Fruit fly (Drosophila melanogaster) whole organism, embryonic: ENCODE measurements around the gene Pgant8.

Experiments used
- Ada2b ChIP-seq: fragments of 200-800 bp; sonication (Bioruptor generic); IDR thresholded peaks from 2 replicates; pipeline ENCODE4 v1.3.6; 2022; ENCODE audit warnings: missing biosample characterization, missing genetic modification characterization
- Adf1 ChIP-seq: fragments of 200-800 bp; sonication (Bioruptor generic); IDR thresholded peaks from 2 replicates; pipeline ENCODE4 v1.3.6; 2022; ENCODE audit warnings: missing biosample characterization, missing genetic modification characterization
- Antp ChIP-seq: fragments of 200-800 bp; sonication (Bioruptor generic); optimal IDR thresholded peaks from 3 replicates; lab custom pipeline; 2016; ENCODE audit warnings: missing biosample characterization, missing genetic modification characterization
- Atf-2 ChIP-seq: fragments of 200-800 bp; sonication (Bioruptor generic); optimal IDR thresholded peaks from 2 replicates; lab custom pipeline; 2016; ENCODE audit warnings: missing biosample characterization, missing genetic modification characterization
- Atf6 ChIP-seq: fragments of 200-800 bp; sonication (Bioruptor generic); IDR thresholded peaks from 2 replicates; pipeline ENCODE4 v1.3.6; 2022; ENCODE audit warnings: missing biosample characterization, missing genetic modification characterization
- CG1024 ChIP-seq: fragments of 200-800 bp; sonication (Bioruptor generic); IDR thresholded peaks from 2 replicates; pipeline ENCODE4 v1.3.6; 2022; ENCODE audit warnings: missing biosample characterization, missing genetic modification characterization
- CG10431 ChIP-seq: fragments of 200-800 bp; sonication (Bioruptor generic); optimal IDR thresholded peaks from 3 replicates; lab custom pipeline; 2018; ENCODE audit warnings: missing biosample characterization, mild to moderate bottlenecking, missing genetic modification characterization
- CG11093 ChIP-seq: fragments of 200-800 bp; sonication (Bioruptor generic); IDR thresholded peaks from 3 replicates; pipeline ENCODE4 v1.3.6; 2022; ENCODE audit warnings: missing biosample characterization, missing genetic modification characterization
- CG1233 ChIP-seq: fragments of 200-800 bp; sonication (Bioruptor generic); optimal IDR thresholded peaks from 4 replicates; lab custom pipeline; 2018; ENCODE audit warnings: missing biosample characterization, mild to moderate bottlenecking, missing genetic modification characterization
- CG14710 ChIP-seq: fragments of 200-800 bp; sonication (Bioruptor generic); optimal IDR thresholded peaks from 3 replicates; lab custom pipeline; 2019; ENCODE audit warnings: missing biosample characterization, mild to moderate bottlenecking, missing genetic modification characterization, moderate library complexity
- CG15696 ChIP-seq: fragments of 200-800 bp; sonication (Bioruptor generic); optimal IDR thresholded peaks from 2 replicates; lab custom pipeline; 2019; ENCODE audit warnings: missing biosample characterization, mild to moderate bottlenecking, missing genetic modification characterization, moderate library complexity
- CG1603 ChIP-seq: fragments of 200-800 bp; sonication (Bioruptor generic); optimal IDR thresholded peaks from 2 replicates; lab custom pipeline; 2019; ENCODE audit warnings: missing biosample characterization, mild to moderate bottlenecking, missing genetic modification characterization, moderate library complexity
- CG17359 ChIP-seq: fragments of 200-800 bp; sonication (Bioruptor generic); optimal IDR thresholded peaks from 3 replicates; lab custom pipeline; 2018; ENCODE audit warnings: missing biosample characterization, mild to moderate bottlenecking, missing genetic modification characterization, moderate library complexity
- CG18262 ChIP-seq: fragments of 200-800 bp; optimal IDR thresholded peaks from 3 replicates; lab custom pipeline; 2019; ENCODE audit warnings: missing biosample characterization, mild to moderate bottlenecking, missing genetic modification characterization, moderate library complexity
- CG2678 ChIP-seq: fragments of 200-800 bp; sonication (Bioruptor generic); optimal IDR thresholded peaks from 3 replicates; lab custom pipeline; 2019; ENCODE audit warnings: missing biosample characterization, mild to moderate bottlenecking, missing genetic modification characterization, moderate library complexity
- CG2889 ChIP-seq: fragments of 200-800 bp; sonication (Bioruptor generic); IDR thresholded peaks from 3 replicates; pipeline ENCODE4 v1.3.6; 2022; ENCODE audit warnings: missing biosample characterization, missing genetic modification characterization
- CG34376 ChIP-seq: fragments of 200-800 bp; sonication (Bioruptor generic); optimal IDR thresholded peaks from 2 replicates; lab custom pipeline; 2018; ENCODE audit warnings: missing biosample characterization, mild to moderate bottlenecking, missing genetic modification characterization
- CG3838 ChIP-seq: fragments of 200-800 bp; sonication (Bioruptor generic); optimal IDR thresholded peaks from 3 replicates; lab custom pipeline; 2016; ENCODE audit warnings: missing biosample characterization, missing genetic modification characterization
- CG6175 ChIP-seq: fragments of 200-800 bp; sonication (Bioruptor generic); IDR thresholded peaks from 3 replicates; pipeline ENCODE4 v1.3.6; 2022; ENCODE audit warnings: missing biosample characterization, missing genetic modification characterization
- CG6813 ChIP-seq: fragments of 200-800 bp; sonication (Bioruptor generic); optimal IDR thresholded peaks from 2 replicates; lab custom pipeline; 2017; ENCODE audit warnings: missing biosample characterization, missing genetic modification characterization, mild to moderate bottlenecking, moderate library complexity, missing genetic modification reagents
- CG7963 ChIP-seq: fragments of 200-800 bp; sonication (Bioruptor generic); IDR thresholded peaks from 3 replicates; pipeline ENCODE4 v1.3.6; 2022; ENCODE audit warnings: missing biosample characterization, missing genetic modification characterization; ENCODE audit not compliant: partially characterized antibody
- CG8281 ChIP-seq: fragments of 200-800 bp; sonication (Bioruptor generic); optimal IDR thresholded peaks from 2 replicates; lab custom pipeline; 2018; ENCODE audit warnings: missing biosample characterization, mild to moderate bottlenecking, missing genetic modification characterization, moderate library complexity
- CG9932 ChIP-seq: fragments of 200-800 bp; sonication (Bioruptor generic); IDR thresholded peaks from 2 replicates; pipeline ENCODE4 v1.3.6; 2022; ENCODE audit warnings: missing biosample characterization, missing genetic modification characterization
- CTCF ChIP-seq: fragments of 200-800 bp; sonication (Bioruptor generic); optimal IDR thresholded peaks from 2 replicates; lab custom pipeline; 2017; ENCODE audit warnings: missing biosample characterization, mild to moderate bottlenecking, missing genetic modification characterization, moderate library complexity
- ERR ChIP-seq: fragments of 200-800 bp; sonication (Bioruptor generic); optimal IDR thresholded peaks from 2 replicates; lab custom pipeline; 2016; ENCODE audit warnings: missing biosample characterization, missing genetic modification characterization
- HLHmδ ChIP-seq: fragments of 200-800 bp; sonication (Bioruptor generic); optimal IDR thresholded peaks from 2 replicates; lab custom pipeline; 2018; ENCODE audit warnings: missing biosample characterization, mild to moderate bottlenecking, missing genetic modification characterization, moderate library complexity
- Hey ChIP-seq: fragments of 200-800 bp; sonication (Bioruptor generic); optimal IDR thresholded peaks from 3 replicates; lab custom pipeline; 2018; ENCODE audit warnings: missing biosample characterization, mild to moderate bottlenecking, missing genetic modification characterization
- Hr39 ChIP-seq: fragments of >200 bp; optimal IDR thresholded peaks from 2 replicates; lab custom pipeline; 2017
- Kr ChIP-seq: fragments of 200-800 bp; sonication (Bioruptor generic); optimal IDR thresholded peaks from 2 replicates; lab custom pipeline; 2017; ENCODE audit warnings: missing biosample characterization, mild to moderate bottlenecking, missing genetic modification characterization
- Med ChIP-seq: fragments of 200-800 bp; sonication (Bioruptor generic); peaks from one replicate; lab custom pipeline; 2016; ENCODE audit warnings: missing biosample characterization, missing genetic modification characterization, mild to moderate bottlenecking, inconsistent platforms, moderate library complexity
- Mrtf ChIP-seq: fragments of 200-800 bp; sonication (Bioruptor generic); IDR thresholded peaks from 3 replicates; pipeline ENCODE4 v1.3.6; 2022; ENCODE audit warnings: missing biosample characterization, missing genetic modification characterization
- Oli ChIP-seq: fragments of 200-800 bp; sonication (Bioruptor generic); optimal IDR thresholded peaks from 2 replicates; lab custom pipeline; 2018; ENCODE audit warnings: missing biosample characterization, mild to moderate bottlenecking, missing genetic modification characterization, moderate library complexity
- ac ChIP-seq: fragments of 200-800 bp; sonication (Bioruptor generic); optimal IDR thresholded peaks from 3 replicates; lab custom pipeline; 2017; ENCODE audit warnings: missing biosample characterization, mild to moderate bottlenecking, missing genetic modification characterization
- amos ChIP-seq: fragments of 200-800 bp; sonication (Bioruptor generic); IDR thresholded peaks from 2 replicates; pipeline ENCODE4 v1.3.6; 2022; ENCODE audit warnings: missing biosample characterization, missing genetic modification characterization; ENCODE audit not compliant: partially characterized antibody
- bsh ChIP-seq, 2 experiments: fragments of 200-800 bp; sonication (Bioruptor generic); optimal IDR thresholded peaks; 2 replicates each; lab custom pipeline; 2017 to 2018; ENCODE audit warnings: mild to moderate bottlenecking in 2 of 2, missing biosample characterization in 2 of 2, missing genetic modification characterization in 2 of 2, moderate library complexity in 1 of 2
- dan ChIP-seq: fragments of 200-800 bp; sonication (Bioruptor generic); IDR thresholded peaks from 2 replicates; pipeline ENCODE4 v1.3.6; 2022; ENCODE audit warnings: missing biosample characterization, missing genetic modification characterization
- disco-r ChIP-seq: fragments of 200-800 bp; sonication (Bioruptor generic); optimal IDR thresholded peaks from 2 replicates; lab custom pipeline; 2016; ENCODE audit warnings: missing biosample characterization, missing genetic modification characterization
- dysf ChIP-seq: fragments of 200-800 bp; sonication (Bioruptor generic); IDR thresholded peaks from 3 replicates; pipeline ENCODE4 v1.3.6; 2022; ENCODE audit warnings: missing biosample characterization, missing genetic modification characterization
- ems ChIP-seq: fragments of 200-800 bp; sonication (Bioruptor generic); optimal IDR thresholded peaks from 3 replicates; lab custom pipeline; 2016; ENCODE audit warnings: missing biosample characterization, missing genetic modification characterization
- eve ChIP-seq, 2 experiments: fragments of >200 bp; optimal IDR thresholded peaks; 2 replicates each; lab custom pipeline; 2017; ENCODE audit warnings: missing biosample characterization in 2 of 2, missing genetic modification characterization in 2 of 2
- hbn ChIP-seq: fragments of 200-800 bp; sonication (Bioruptor generic); IDR thresholded peaks from 2 replicates; pipeline ENCODE4 v1.3.6; 2022; ENCODE audit warnings: missing biosample characterization, missing genetic modification characterization; ENCODE audit not compliant: partially characterized antibody
- hkb ChIP-seq, 2 experiments: fragments of 200-800 bp in 1 of 2; fragments of >200 bp in 1 of 2; sonication (Bioruptor generic) in 1 of 2; IDR thresholded peaks in 1 of 2; optimal IDR thresholded peaks in 1 of 2; 2 replicates each; pipeline versions ENCODE4 v1.3.6 to Lab custom; 2017 to 2022; ENCODE audit warnings: missing biosample characterization in 1 of 2, missing genetic modification characterization in 1 of 2
- lab ChIP-seq: fragments of 200-800 bp; sonication (Bioruptor generic); optimal IDR thresholded peaks from 3 replicates; lab custom pipeline; 2017; ENCODE audit warnings: missing biosample characterization, missing genetic modification characterization, mild to moderate bottlenecking, moderate library complexity, missing genetic modification reagents
- pita ChIP-seq: fragments of 200-800 bp; sonication (Bioruptor generic); optimal IDR thresholded peaks from 2 replicates; lab custom pipeline; 2017; ENCODE audit warnings: missing biosample characterization, mild to moderate bottlenecking, missing genetic modification characterization
- scrt ChIP-seq: fragments of 200-800 bp; sonication (Bioruptor generic); optimal IDR thresholded peaks from 2 replicates; lab custom pipeline; 2018; ENCODE audit warnings: missing biosample characterization, mild to moderate bottlenecking, missing genetic modification characterization, moderate library complexity
- sqz ChIP-seq: fragments of 200-800 bp; sonication (Bioruptor generic); optimal IDR thresholded peaks from 3 replicates; lab custom pipeline; 2018; ENCODE audit warnings: missing biosample characterization, mild to moderate bottlenecking, missing genetic modification characterization
- sug ChIP-seq: fragments of 200-800 bp; optimal IDR thresholded peaks from 2 replicates; lab custom pipeline; 2019; ENCODE audit warnings: missing biosample characterization, mild to moderate bottlenecking, missing genetic modification characterization, moderate library complexity
- tgo ChIP-seq: fragments of 200-800 bp; sonication (Bioruptor generic); IDR thresholded peaks from 3 replicates; pipeline ENCODE4 v1.3.6; 2022; ENCODE audit warnings: missing biosample characterization, missing genetic modification characterization
- tx ChIP-seq: fragments of 200-800 bp; sonication (Bioruptor generic); optimal IDR thresholded peaks from 2 replicates; lab custom pipeline; 2016; ENCODE audit warnings: missing biosample characterization, missing genetic modification characterization
- zf30C ChIP-seq: fragments of 200-800 bp; sonication (Bioruptor generic); optimal IDR thresholded peaks from 3 replicates; lab custom pipeline; 2018; ENCODE audit warnings: missing biosample characterization, mild to moderate bottlenecking, missing genetic modification characterization

Gene Pgant8

dm6 chr3L:15704250-15704985 is 20.7 kb downstream of the Pgant8 start (continued):
- TF ChIP-seq hkb (optimal IDR thresholded peaks at IDR 0.05; lab: Kevin White, UChicago) (no peak), hkb (GFP tag; IDR thresholded peaks at IDR 0.05; lab: Robert Waterston, UW) (no peak), Hr39 (lab: Kevin White, UChicago) (no peak), CG11093 (GFP tag; lab: Robert Waterston, UW) (no peak), hbn (no peak), ems (no peak), dan (no peak), CG17359 (peak; percentile 69), CG6175 (GFP tag; lab: Robert Waterston, UW) (no peak), CG1603 (tag; lab: Kevin White, UChicago) (no peak), pita (GFP tag; lab: Kevin White, UChicago) (no peak), tgo (GFP tag; lab: Robert Waterston, UW) (no peak), Adf1 (GFP tag; lab: Robert Waterston, UW) (no peak), Atf-2 (GFP tag; lab: Kevin White, UChicago) (no peak), CG1024 (GFP tag; lab: Robert Waterston, UW) (no peak), Ada2b (no peak), Atf6 (GFP tag; lab: Robert Waterston, UW) (0 out of 2 replicates have a peak, but pooled peaks have one; percentile 24), ac (GFP tag; lab: Kevin White, UChicago) (no peak), Antp (GFP tag; lab: Kevin White, UChicago) (no peak), Oli (tag; lab: Kevin White, UChicago) (peak; percentile 73)
- TF ChIP-seq, all 482 proteins: peak for 178

- TF ChIP-seq CTCF (GFP tag; lab: Kevin White, UChicago): no peak
- no peak for TF ChIP-seq ERR (GFP tag; lab: Kevin White, UChicago)
- TF ChIP-seq CG1024 (GFP tag; lab: Robert Waterston, UW): no peak
- peak; percentile 11 for TF ChIP-seq CG14710
- no peak for TF ChIP-seq dysf (GFP tag; lab: Robert Waterston, UW)
- peak; percentile 68 for TF ChIP-seq lab (GFP tag; lab: Kevin White, UChicago)
- TF ChIP-seq scrt (GFP tag; lab: Kevin White, UChicago): no peak
- TF ChIP-seq CG18262 (tag; lab: Kevin White, UChicago): no peak
- TF ChIP-seq Hey (tag; lab: Kevin White, UChicago): no peak
- no peak for TF ChIP-seq disco-r (GFP tag; lab: Kevin White, UChicago)
- no peak for TF ChIP-seq CG34376 (GFP tag; lab: Kevin White, UChicago)
- no peak for TF ChIP-seq CG2889
- peak; percentile 72 for TF ChIP-seq sug
- no peak for TF ChIP-seq zf30C
- peak; percentile 47 for TF ChIP-seq CG15696 (tag; lab: Kevin White, UChicago)
- no peak for TF ChIP-seq tx (GFP tag; lab: Kevin White, UChicago)
- TF ChIP-seq CG2678 (tag; lab: Kevin White, UChicago): peak; percentile 28
- TF ChIP-seq Mrtf: no peak
- peak in 1 of 2 experiments; percentile 23 for TF ChIP-seq bsh (GFP tag; optimal IDR thresholded peaks at IDR 0.05; lab: Kevin White, UChicago)
- peak; percentile 20 for TF ChIP-seq HLHmδ (GFP tag; lab: Kevin White, UChicago)
- TF ChIP-seq CG7963 (GFP tag; lab: Robert Waterston, UW): no peak
- peak; percentile 54 for TF ChIP-seq CG10431 (GFP tag; lab: Kevin White, UChicago)
- TF ChIP-seq eve (GFP tag; optimal IDR thresholded peaks at IDR 0.05; lab: Kevin White, UChicago): peak in 1 of 2 experiments; percentile 38
- TF ChIP-seq CG1233 (GFP tag; lab: Kevin White, UChicago): peak; percentile 39
- TF ChIP-seq CG6813 (GFP tag; lab: Kevin White, UChicago): peak; percentile 21
- TF ChIP-seq CG9932: no peak
- TF ChIP-seq sqz (GFP tag; lab: Kevin White, UChicago): peak; percentile 2
- TF ChIP-seq Med (GFP tag; lab: Kevin White, UChicago): peak; percentile 69
- TF ChIP-seq amos (GFP tag; lab: Robert Waterston, UW): no peak
- peak; percentile 2 for TF ChIP-seq Kr
- peak; percentile 68 for TF ChIP-seq CG8281 (tag; lab: Kevin White, UChicago)
- no peak for TF ChIP-seq CG3838 (GFP tag; lab: Kevin White, UChicago)
Measured at dm6 chr3L:15706199-15706598, 22.5 kb downstream of the Pgant8 start.
